Worm (Caenorhabditis elegans) whole organism, young adult: ENCODE data around the gene sql-1.

Experiments used
- B0261.1 ChIP-seq: sonication (generic microtip); optimal IDR thresholded peaks from 2 replicates; lab custom pipeline; 2016; ENCODE audit warnings: mild to moderate bottlenecking, missing genetic modification characterization, moderate library complexity, missing compliant biosample characterization
- C06A6.2 ChIP-seq: fragments of 200-800 bp; sonication (Bioruptor generic); conservative IDR thresholded peaks from 2 replicates; pipeline ENCODE4 v1.3.6; 2022; ENCODE audit warnings: missing genetic modification characterization, missing compliant biosample characterization
- C17E4.6 ChIP-seq: fragments of 200-800 bp; sonication (Bioruptor generic); IDR thresholded peaks from 2 replicates; pipeline ENCODE4 v1.3.6; 2022; ENCODE audit warnings: missing genetic modification reagents, missing genetic modification characterization, missing compliant biosample characterization
- D2030.7 ChIP-seq: fragments of 200-800 bp; sonication (Bioruptor generic); IDR thresholded peaks from 2 replicates; pipeline ENCODE4 v1.3.6; 2022; ENCODE audit warnings: missing genetic modification reagents, missing genetic modification characterization, missing compliant biosample characterization
- F10E7.11 ChIP-seq: sonication (generic microtip); optimal IDR thresholded peaks from 2 replicates; lab custom pipeline; 2017; ENCODE audit warnings: mild to moderate bottlenecking, missing genetic modification characterization, moderate library complexity, missing compliant biosample characterization
- F37B4.10 ChIP-seq: fragments of 200-800 bp; sonication (Bioruptor generic); IDR thresholded peaks from 2 replicates; pipeline ENCODE4 v1.3.6; 2022; ENCODE audit warnings: missing genetic modification characterization, missing compliant biosample characterization
- F49E8.2 ChIP-seq: sonication (generic microtip); optimal IDR thresholded peaks from 3 replicates; lab custom pipeline; 2017; ENCODE audit warnings: missing genetic modification characterization, mild to moderate bottlenecking, missing compliant biosample characterization, antibody characterized with exemption, moderate library complexity; ENCODE audit not compliant: insufficient read depth
- K11D2.4 ChIP-seq: fragments of 200-800 bp; sonication (Bioruptor generic); IDR thresholded peaks from 2 replicates; pipeline ENCODE4 v1.3.6; 2022; ENCODE audit warnings: missing genetic modification reagents, missing genetic modification characterization, missing compliant biosample characterization
- K12H6.12 ChIP-seq: fragments of 200-800 bp; sonication (Bioruptor generic); optimal IDR thresholded peaks from 2 replicates; lab custom pipeline; 2018; ENCODE audit warnings: mild to moderate bottlenecking, missing genetic modification characterization, missing compliant biosample characterization
- T26A5.8 ChIP-seq: sonication (generic microtip); optimal IDR thresholded peaks from 2 replicates; lab custom pipeline; 2016; ENCODE audit warnings: missing genetic modification characterization, missing compliant biosample characterization
- atf-7 ChIP-seq: sonication (generic microtip); optimal IDR thresholded peaks from 2 replicates; lab custom pipeline; 2017; ENCODE audit warnings: mild to moderate bottlenecking, missing genetic modification characterization, missing compliant biosample characterization
- athp-1 ChIP-seq: sonication (generic microtip); optimal IDR thresholded peaks from 2 replicates; lab custom pipeline; 2017; ENCODE audit warnings: mild to moderate bottlenecking, missing genetic modification characterization, missing compliant biosample characterization
- attf-3 ChIP-seq: fragments of 200-800 bp; sonication (Bioruptor generic); conservative IDR thresholded peaks from 2 replicates; pipeline ENCODE4 v1.3.6; 2022; ENCODE audit warnings: missing genetic modification reagents, missing genetic modification characterization, missing compliant biosample characterization
- attf-5 ChIP-seq: fragments of 200-800 bp; sonication (Bioruptor generic); optimal IDR thresholded peaks from 2 replicates; lab custom pipeline; 2018; ENCODE audit warnings: mild to moderate bottlenecking, missing genetic modification characterization, missing compliant biosample characterization
- attf-6 ChIP-seq: fragments of 200-800 bp; sonication (Bioruptor generic); IDR thresholded peaks from 2 replicates; pipeline ENCODE4 v1.3.6; 2022; ENCODE audit warnings: missing genetic modification reagents, missing genetic modification characterization, missing compliant biosample characterization
- cebp-1 ChIP-seq, 2 experiments: fragments of 200-800 bp in 1 of 2; sonication (Bioruptor generic) in 1 of 2; sonication (generic microtip) in 1 of 2; IDR thresholded peaks in 1 of 2; optimal IDR thresholded peaks in 1 of 2; 2 replicates each; pipeline versions ENCODE4 v1.3.6 to Lab custom; 2017 to 2022; ENCODE audit warnings: missing compliant biosample characterization in 2 of 2, missing genetic modification characterization in 2 of 2, mild to moderate bottlenecking in 1 of 2, missing genetic modification reagents in 1 of 2, moderate library complexity in 1 of 2
- chd-7 ChIP-seq: sonication (generic microtip); optimal IDR thresholded peaks from 2 replicates; lab custom pipeline; 2016; ENCODE audit warnings: mild to moderate bottlenecking, missing genetic modification characterization, moderate library complexity, missing compliant biosample characterization
- die-1 ChIP-seq: sonication (generic microtip); optimal IDR thresholded peaks from 2 replicates; lab custom pipeline; 2016; ENCODE audit warnings: missing genotype, mild to moderate bottlenecking, missing genetic modification characterization, missing compliant biosample characterization
- dpl-1 ChIP-seq: fragments of 150-350 bp; optimal IDR thresholded peaks from 2 replicates; lab custom pipeline; 2014; ENCODE audit warnings: missing biosample characterization, missing genetic modification reagents, missing genetic modification characterization
- egl-18 ChIP-seq: fragments of 200-800 bp; sonication (Bioruptor generic); IDR thresholded peaks from 2 replicates; pipeline ENCODE4 v1.3.6; 2022; ENCODE audit warnings: missing genetic modification reagents, missing genetic modification characterization, missing compliant biosample characterization
- gei-17 ChIP-seq: fragments of 200-800 bp; sonication (Bioruptor generic); optimal IDR thresholded peaks from 2 replicates; lab custom pipeline; 2018; ENCODE audit warnings: mild to moderate bottlenecking, missing genetic modification characterization, missing compliant biosample characterization
- hlh-26 ChIP-seq: fragments of 200-800 bp; sonication (Bioruptor generic); conservative IDR thresholded peaks from 2 replicates; pipeline ENCODE4 v1.3.6; 2022; ENCODE audit warnings: missing genetic modification reagents, missing genetic modification characterization, missing compliant biosample characterization
- hmg-1.2 ChIP-seq: fragments of 200-800 bp; sonication (Bioruptor generic); IDR thresholded peaks from 2 replicates; pipeline ENCODE4 v1.3.6; 2022; ENCODE audit warnings: missing genetic modification reagents, missing genetic modification characterization, missing compliant biosample characterization
- let-526 ChIP-seq: fragments of 200-800 bp; sonication (Bioruptor generic); IDR thresholded peaks from 2 replicates; pipeline ENCODE4 v1.3.6; 2022; ENCODE audit warnings: missing genetic modification reagents, missing genetic modification characterization, missing compliant biosample characterization
- lin-35 ChIP-seq, 3 experiments: fragments of 150-350 bp in 2 of 3; sonication (generic microtip) in 1 of 3; optimal IDR thresholded peaks; 2 replicates each; lab custom pipeline; 2014 to 2018; ENCODE audit warnings: missing biosample characterization in 3 of 3, missing genetic modification characterization in 3 of 3, missing genetic modification reagents in 3 of 3
- lin-40 ChIP-seq: sonication (generic microtip); optimal IDR thresholded peaks from 2 replicates; lab custom pipeline; 2016; ENCODE audit warnings: missing genetic modification characterization, mild to moderate bottlenecking, missing compliant biosample characterization, missing genotype, missing genetic modification reagents
- lsl-1 ChIP-seq: fragments of 200-800 bp; sonication (Bioruptor generic); optimal IDR thresholded peaks from 2 replicates; lab custom pipeline; 2018; ENCODE audit warnings: mild to moderate bottlenecking, missing genetic modification characterization, moderate library complexity, missing compliant biosample characterization
- madf-3 ChIP-seq: fragments of 200-800 bp; sonication (Bioruptor generic); IDR thresholded peaks from 2 replicates; pipeline ENCODE4 v1.3.6; 2022; ENCODE audit warnings: missing genetic modification reagents, missing genetic modification characterization, missing compliant biosample characterization
- mes-4 ChIP-seq: sonication (generic microtip); optimal IDR thresholded peaks from 2 replicates; lab custom pipeline; 2016; ENCODE audit warnings: missing genotype, missing genetic modification characterization, missing compliant biosample characterization
- nfyb-1 ChIP-seq: fragments of 200-800 bp; sonication (Bioruptor generic); IDR thresholded peaks from 2 replicates; pipeline ENCODE4 v1.3.6; 2022; ENCODE audit warnings: missing genetic modification reagents, missing genetic modification characterization, missing compliant biosample characterization
- nhr-120 ChIP-seq: fragments of 200-800 bp; sonication (Bioruptor generic); IDR thresholded peaks from 2 replicates; pipeline ENCODE4 v1.3.6; 2022; ENCODE audit warnings: missing genetic modification characterization, missing compliant biosample characterization
- nhr-27 ChIP-seq: fragments of 200-800 bp; sonication (Bioruptor generic); optimal IDR thresholded peaks from 2 replicates; lab custom pipeline; 2018; ENCODE audit warnings: mild to moderate bottlenecking, missing genetic modification characterization, moderate library complexity, missing compliant biosample characterization
- pha-4 ChIP-seq: fragments of 150-350 bp; sonication (generic microtip); optimal IDR thresholded peaks from 2 replicates; lab custom pipeline; 2014; ENCODE audit warnings: missing biosample characterization, missing genetic modification reagents, missing genetic modification characterization
- rcor-1 ChIP-seq: fragments of 200-800 bp; sonication (Bioruptor generic); IDR thresholded peaks from 2 replicates; pipeline ENCODE4 v1.3.6; 2022; ENCODE audit warnings: missing genetic modification reagents, missing genetic modification characterization, missing compliant biosample characterization
- repo-1 ChIP-seq: sonication (generic microtip); optimal IDR thresholded peaks from 2 replicates; lab custom pipeline; 2017; ENCODE audit warnings: mild to moderate bottlenecking, missing genetic modification characterization, missing compliant biosample characterization
- sea-2 ChIP-seq: fragments of 200-800 bp; sonication (Bioruptor generic); IDR thresholded peaks from 2 replicates; pipeline ENCODE4 v1.3.6; 2022; ENCODE audit warnings: missing genetic modification characterization, missing compliant biosample characterization
- tbp1 ChIP-seq: fragments of 200-800 bp; sonication (Bioruptor generic); optimal IDR thresholded peaks from 2 replicates; lab custom pipeline; 2018; ENCODE audit warnings: mild to moderate bottlenecking, missing genetic modification characterization, missing compliant biosample characterization
- zfh-2 ChIP-seq: fragments of 200-800 bp; sonication (Bioruptor generic); conservative IDR thresholded peaks from 2 replicates; pipeline ENCODE4 v1.3.6; 2022; ENCODE audit warnings: missing genetic modification reagents, missing genetic modification characterization, missing compliant biosample characterization
- zim-3 ChIP-seq: sonication (generic microtip); optimal IDR thresholded peaks from 2 replicates; lab custom pipeline; 2017; ENCODE audit warnings: mild to moderate bottlenecking, missing genetic modification characterization, moderate library complexity, missing compliant biosample characterization
- ztf-18 ChIP-seq: sonication (generic microtip); optimal IDR thresholded peaks from 2 replicates; lab custom pipeline; 2016; ENCODE audit warnings: missing genotype, mild to moderate bottlenecking, missing genetic modification characterization, missing compliant biosample characterization
- ztf-22 ChIP-seq: fragments of 200-800 bp; sonication (Bioruptor generic); optimal IDR thresholded peaks from 2 replicates; lab custom pipeline; 2018; ENCODE audit warnings: mild to moderate bottlenecking, missing genetic modification characterization, moderate library complexity, missing compliant biosample characterization
- ztf-25 ChIP-seq: fragments of 200-800 bp; sonication (Bioruptor generic); IDR thresholded peaks from 2 replicates; pipeline ENCODE4 v1.3.6; 2022; ENCODE audit warnings: missing genetic modification reagents, missing genetic modification characterization, missing compliant biosample characterization
- ztf-26 ChIP-seq: sonication (generic microtip); optimal IDR thresholded peaks from 2 replicates; lab custom pipeline; 2017; ENCODE audit warnings: missing genetic modification characterization, missing compliant biosample characterization
- ztf-28 ChIP-seq: fragments of 200-800 bp; sonication (Bioruptor generic); IDR thresholded peaks from 2 replicates; pipeline ENCODE4 v1.3.6; 2022; ENCODE audit warnings: missing genetic modification reagents, missing genetic modification characterization, missing compliant biosample characterization
- ztf-3 ChIP-seq: fragments of 200-800 bp; sonication (Bioruptor generic); optimal IDR thresholded peaks from 2 replicates; lab custom pipeline; 2018; ENCODE audit warnings: mild to moderate bottlenecking, missing genetic modification characterization, missing compliant biosample characterization

Gene sql-1

DNA sequence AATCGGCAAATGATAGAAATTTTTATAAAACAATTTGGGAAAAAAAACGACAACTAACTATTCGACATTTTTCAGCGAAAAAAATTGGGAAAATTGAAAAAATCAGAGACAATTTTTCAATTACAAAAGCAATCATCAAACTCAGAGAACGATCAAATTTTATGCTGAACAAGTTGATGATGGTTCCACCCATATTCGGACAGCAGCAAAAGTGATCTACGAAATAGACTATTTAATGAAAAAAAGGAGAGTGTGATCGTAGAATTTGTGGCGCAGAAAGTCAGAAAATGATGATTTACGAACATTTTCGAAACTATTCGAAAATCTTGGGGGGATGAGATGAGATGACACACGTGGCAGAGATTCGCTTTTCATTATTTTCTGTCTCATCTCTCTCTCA is 51.9 kb downstream of the sql-1 start:
- TF ChIP-seq ztf-28, result no peak
- TF ChIP-seq madf-3 (GFP tag; lab: Robert Waterston, UW), result no peak
- TF ChIP-seq B0261.1, result no peak
- TF ChIP-seq D2030.7, result no peak
- TF ChIP-seq rcor-1 (GFP tag; lab: Robert Waterston, UW), result no peak
- TF ChIP-seq lsl-1 (GFP tag; lab: Kevin White, UChicago), result no peak
- TF ChIP-seq K11D2.4 (GFP tag; lab: Robert Waterston, UW), result no peak
- TF ChIP-seq ztf-26 (tag; lab: Kevin White, UChicago), result no peak
- TF ChIP-seq attf-6 (GFP tag; lab: Robert Waterston, UW), result no peak
- TF ChIP-seq nhr-120 (GFP tag; lab: Robert Waterston, UW), result no peak
- TF ChIP-seq die-1, result no peak
- TF ChIP-seq attf-5 (GFP tag; lab: Kevin White, UChicago), result no peak
- TF ChIP-seq atf-7 (tag; lab: Kevin White, UChicago), result no peak

DNA sequence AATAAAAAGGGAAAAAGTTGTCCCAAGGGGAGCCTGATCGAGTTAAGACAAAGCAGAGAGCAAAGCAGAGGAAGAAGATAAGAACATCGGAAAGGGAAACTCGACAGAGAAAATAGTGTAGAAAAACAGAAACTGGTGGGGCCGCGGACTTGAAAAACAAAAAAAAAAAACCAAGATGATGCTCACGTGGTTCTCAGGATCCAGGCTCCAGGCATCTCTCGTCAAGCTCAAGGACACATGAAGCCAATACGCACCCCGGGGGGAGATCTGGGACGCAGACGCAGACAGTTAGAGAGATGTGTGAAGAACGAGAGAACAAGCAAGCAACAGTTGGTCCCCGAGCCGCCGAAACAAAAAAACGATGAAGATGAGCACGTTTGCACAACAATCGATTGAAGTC is 56.7 kb downstream of the sql-1 start:
- TF ChIP-seq cebp-1 (GFP tag; IDR thresholded peaks at IDR 0.05; lab: Robert Waterston, UW) (no peak), cebp-1 (tag; optimal IDR thresholded peaks at IDR 0.05; lab: Kevin White, UChicago) (peak; percentile 52), mes-4 (tag; lab: Kevin White, UChicago) (no peak), egl-18 (GFP tag; lab: Robert Waterston, UW) (0 out of 2 replicates have a peak, but pooled peaks have one; percentile 46), dpl-1 (no peak), attf-5 (GFP tag; lab: Kevin White, UChicago) (peak; percentile 41), zfh-2 (peak; percentile 83; the same call in 1 of the 2 replicates), tbp1 (no peak), attf-3 (GFP tag; lab: Robert Waterston, UW) (no peak), hlh-26 (GFP tag; lab: Robert Waterston, UW) (no peak), pha-4 (tag; lab: Kevin White, UChicago) (no peak), hmg-1.2 (GFP tag; lab: Robert Waterston, UW) (peak; percentile 67), lin-40 (peak; percentile 27), K12H6.12 (tag; lab: Kevin White, UChicago) (peak; percentile 61), sea-2 (no peak), lin-35 (GFP tag; optimal IDR thresholded peaks at IDR 0.05; lab: Kevin White, UChicago) (peak in 1 of 3 experiments; percentile 32), chd-7 (tag; lab: Kevin White, UChicago) (peak; percentile 53), ztf-28 (no peak)

DNA sequence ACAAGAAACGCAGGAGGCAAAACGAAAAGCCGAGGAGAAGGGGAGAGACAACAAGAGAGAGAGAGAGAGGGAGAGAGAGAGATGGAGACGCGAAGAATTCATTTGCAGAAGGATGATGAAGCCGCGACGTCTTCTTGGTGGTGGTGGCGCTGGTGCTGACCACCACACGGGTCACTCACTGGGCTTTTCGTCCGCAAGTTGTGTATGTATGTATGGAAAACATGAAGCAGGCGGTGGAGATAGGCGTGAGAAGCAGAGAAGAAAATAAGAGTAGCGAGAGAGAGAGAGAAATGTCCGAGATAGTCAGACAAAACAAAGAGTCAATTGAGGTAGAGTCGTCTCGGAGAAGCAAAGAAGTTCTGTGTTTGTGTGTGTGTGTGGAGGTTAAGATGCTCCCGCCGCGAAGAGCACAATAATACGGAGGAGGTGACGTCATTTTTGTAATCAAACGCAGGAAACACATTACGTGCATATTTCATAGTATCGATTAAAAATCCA is 58.8 kb downstream of the sql-1 start:
- TF ChIP-seq ztf-3 (GFP tag; lab: Kevin White, UChicago) (no peak), lsl-1 (GFP tag; lab: Kevin White, UChicago) (no peak), dpl-1 (no peak), atf-7 (tag; lab: Kevin White, UChicago) (peak; percentile 72), nfyb-1 (GFP tag; lab: Robert Waterston, UW) (peak; percentile 51; the same call in 1 of the 2 replicates), C06A6.2 (GFP tag; lab: Robert Waterston, UW) (no peak), F10E7.11 (tag; lab: Kevin White, UChicago) (no peak), F37B4.10 (GFP tag; lab: Robert Waterston, UW) (no peak), zim-3 (tag; lab: Kevin White, UChicago) (no peak), cebp-1 (GFP tag; IDR thresholded peaks at IDR 0.05; lab: Robert Waterston, UW) (no peak), cebp-1 (tag; optimal IDR thresholded peaks at IDR 0.05; lab: Kevin White, UChicago) (peak; percentile 44), ztf-22 (no peak), let-526 (GFP tag; lab: Robert Waterston, UW) (no peak), C17E4.6 (GFP tag; lab: Robert Waterston, UW) (no peak), repo-1 (tag; lab: Kevin White, UChicago) (no peak), athp-1 (tag; lab: Kevin White, UChicago) (no peak), ztf-18 (no peak), T26A5.8 (no peak), die-1 (no peak), D2030.7 (no peak), madf-3 (GFP tag; lab: Robert Waterston, UW) (no peak), nhr-27 (no peak), ztf-25 (GFP tag; lab: Robert Waterston, UW) (no peak), gei-17 (GFP tag; lab: Kevin White, UChicago) (no peak), F49E8.2 (tag; lab: Kevin White, UChicago) (no peak)
